Fruit fly (Drosophila melanogaster): ENCODE data around the gene DZIP1.

DNA sequence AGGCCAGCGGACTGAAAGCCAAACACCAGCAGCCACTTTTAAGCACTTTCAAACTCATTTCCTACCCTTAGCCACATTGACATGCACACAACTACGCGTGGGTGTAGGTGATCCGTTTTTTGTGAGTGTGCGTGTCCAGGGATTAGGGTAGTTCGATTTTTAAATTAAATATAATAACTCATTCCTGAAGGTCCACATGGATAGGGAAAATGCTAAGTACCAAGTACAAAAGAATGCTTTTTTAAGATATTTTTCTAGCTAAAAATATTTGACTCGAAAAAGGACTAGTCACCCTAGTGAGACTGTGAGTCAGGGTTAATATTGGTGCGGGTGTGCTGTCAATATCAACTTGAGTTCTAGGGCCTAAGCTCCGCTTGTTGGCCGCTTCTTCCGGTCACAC is 40.3 kb upstream of the DZIP1 start:
- TF ChIP-seq OdsH (GFP tag; optimal IDR thresholded peaks at IDR 0.05): no peak
- TF ChIP-seq CG9705 (GFP tag; optimal IDR thresholded peaks at IDR 0.05): no peak
- no peak for TF ChIP-seq h (GFP tag; optimal IDR thresholded peaks at IDR 0.05)
- no peak for TF ChIP-seq CrebA (GFP tag; optimal IDR thresholded peaks at IDR 0.05; ENCODE audit: borderline replicate concordance)
- no peak for TF ChIP-seq psq (GFP tag; optimal IDR thresholded peaks at IDR 0.05)

Measured in whole organism, wandering third instar larva.